Worm (Caenorhabditis elegans): ENCODE measurements around the gene cal-5.
A peak's percentile ranks its signal among the peaks of the same experiment; 100 is the strongest.

Gene cal-5

DNA sequence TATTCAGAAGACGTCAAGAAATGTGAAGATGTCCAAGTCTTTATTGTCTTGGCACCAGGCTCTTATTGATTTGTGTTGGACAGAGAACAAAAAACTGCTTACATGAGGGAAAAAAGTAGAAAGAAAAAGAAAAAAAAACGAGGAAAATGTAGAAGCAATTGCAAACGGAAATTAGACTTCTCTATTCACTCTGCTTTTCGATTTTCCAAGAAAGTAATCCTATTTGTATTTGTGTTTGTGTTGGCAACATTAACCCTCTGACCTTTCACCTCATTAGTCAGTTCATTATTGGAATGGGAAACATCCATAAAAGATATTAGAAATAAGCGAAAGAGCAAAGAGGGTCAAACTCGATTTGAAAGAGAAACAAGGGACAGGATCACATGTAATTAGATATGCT is 46.0 kb downstream of the cal-5 start (continued):
- TF ChIP-seq unc-62 (GFP tag; optimal IDR thresholded peaks at IDR 0.05) (no peak), nhr-12 (tag; optimal IDR thresholded peaks at IDR 0.05) (no peak), gmeb-1 (tag; optimal IDR thresholded peaks at IDR 0.05) (no peak), F13H6.1 (tag; optimal IDR thresholded peaks at IDR 0.05) (no peak), sma-3 (GFP tag; optimal IDR thresholded peaks at IDR 0.05) (no peak), nhr-23 (tag; optimal IDR thresholded peaks at IDR 0.05) (no peak), peb-1 (tag; optimal IDR thresholded peaks at IDR 0.05) (no peak), sem-4 (tag; optimal IDR thresholded peaks at IDR 0.05) (peak; percentile 54), lin-39 (tag; optimal IDR thresholded peaks at IDR 0.05) (no peak), mdl-1 (tag; optimal IDR thresholded peaks at IDR 0.05) (no peak), nhr-237 (tag; optimal IDR thresholded peaks at IDR 0.05) (no peak), ceh-82 (tag; optimal IDR thresholded peaks at IDR 0.05) (no peak), snpc-4 (tag; optimal IDR thresholded peaks at IDR 0.05) (no peak), unc-55 (GFP tag; optimal IDR thresholded peaks at IDR 0.05) (peak; percentile 73), fos-1 (tag; optimal IDR thresholded peaks at IDR 0.05) (no peak), aly-2 (tag; optimal IDR thresholded peaks at IDR 0.05) (no peak)

DNA sequence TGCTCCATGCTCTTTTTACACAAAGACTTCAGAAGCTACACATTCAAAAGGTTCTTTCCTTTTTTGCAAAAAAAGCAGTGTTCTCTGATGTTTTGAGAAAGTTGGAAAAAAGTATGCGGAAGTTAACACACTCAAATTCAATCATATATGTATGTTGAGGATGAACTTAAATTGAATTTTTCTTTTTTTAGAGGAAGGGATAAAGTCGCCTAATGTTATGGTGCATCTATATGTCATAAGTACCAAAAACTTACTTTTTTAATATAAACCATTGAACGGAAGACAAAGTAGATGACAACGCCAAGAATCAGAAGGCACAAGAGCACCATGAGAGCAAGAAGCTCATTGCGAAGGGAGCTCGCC is 49.2 kb downstream of the cal-5 start:
- TF ChIP-seq sem-4 (tag; optimal IDR thresholded peaks at IDR 0.05): no peak
- TF ChIP-seq peb-1 (tag; optimal IDR thresholded peaks at IDR 0.05): no peak
- no peak for TF ChIP-seq mdl-1 (tag; optimal IDR thresholded peaks at IDR 0.05)
- no peak for TF ChIP-seq nhr-12 (tag; optimal IDR thresholded peaks at IDR 0.05)
- TF ChIP-seq unc-62 (GFP tag; optimal IDR thresholded peaks at IDR 0.05): no peak
- TF ChIP-seq mab-5 (tag; optimal IDR thresholded peaks at IDR 0.05): no peak
- TF ChIP-seq snpc-4 (tag; optimal IDR thresholded peaks at IDR 0.05): no peak
- TF ChIP-seq ztf-1 (GFP tag; conservative IDR thresholded peaks at IDR 0.05): no peak
- no peak for TF ChIP-seq unc-39 (tag; optimal IDR thresholded peaks at IDR 0.05)
- TF ChIP-seq ceh-82 (tag; optimal IDR thresholded peaks at IDR 0.05): no peak
- TF ChIP-seq fos-1 (tag; optimal IDR thresholded peaks at IDR 0.05): no peak
- no peak for TF ChIP-seq zag-1 (tag; optimal IDR thresholded peaks at IDR 0.05)
- TF ChIP-seq nhr-237 (tag; optimal IDR thresholded peaks at IDR 0.05): no peak
- TF ChIP-seq dmd-4 (tag; optimal IDR thresholded peaks at IDR 0.05): no peak
- TF ChIP-seq F13H6.1 (tag; optimal IDR thresholded peaks at IDR 0.05): no peak
- TF ChIP-seq nhr-129 (tag; optimal IDR thresholded peaks at IDR 0.05): no peak

DNA sequence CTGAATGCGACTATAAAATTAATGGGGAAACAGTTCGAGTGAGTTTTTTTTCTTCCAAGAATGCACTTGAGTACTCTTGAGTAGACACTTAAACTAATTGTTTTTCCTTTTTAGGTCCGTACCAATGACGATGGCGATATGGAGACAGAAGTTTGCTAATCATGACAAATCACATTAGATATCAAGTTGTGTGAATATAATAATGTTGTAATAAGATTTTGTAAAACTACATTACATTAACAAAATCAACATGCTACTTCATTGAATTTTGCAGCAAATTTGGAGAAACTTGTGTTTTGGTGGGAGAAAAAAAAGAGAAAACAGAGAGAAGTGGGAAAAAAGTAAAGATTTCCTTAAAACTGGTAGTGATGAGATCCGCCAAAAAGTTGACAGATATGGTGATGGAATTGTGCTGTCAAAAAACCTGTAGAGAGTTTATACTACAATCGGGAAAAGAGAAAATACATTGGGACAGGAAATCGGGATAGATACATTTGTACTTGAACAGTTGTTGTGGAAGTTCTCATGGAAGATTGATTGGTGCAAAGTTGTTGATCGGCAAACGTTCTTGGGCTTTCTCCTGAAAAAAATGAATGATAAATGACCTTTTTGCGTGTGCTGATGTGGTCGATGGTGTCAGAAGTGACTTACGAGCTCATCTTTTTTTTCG is 49.7 kb downstream of the cal-5 start:
- no peak for TF ChIP-seq elt-1 (tag; optimal IDR thresholded peaks at IDR 0.05)
- TF ChIP-seq ceh-16 (tag; optimal IDR thresholded peaks at IDR 0.05): no peak
- TF ChIP-seq ZK546.5 (tag; optimal IDR thresholded peaks at IDR 0.05): no peak
- peak; percentile 50 for TF ChIP-seq sma-9 (GFP tag; optimal IDR thresholded peaks at IDR 0.05)
- TF ChIP-seq sma-9 (tag; optimal IDR thresholded peaks at IDR 0.05): no peak
- peak in 1 of 2 experiments; percentile 19 for TF ChIP-seq lsy-2 (tag; optimal IDR thresholded peaks at IDR 0.05)
- TF ChIP-seq egl-27 (tag; optimal IDR thresholded peaks at IDR 0.05): no peak

DNA sequence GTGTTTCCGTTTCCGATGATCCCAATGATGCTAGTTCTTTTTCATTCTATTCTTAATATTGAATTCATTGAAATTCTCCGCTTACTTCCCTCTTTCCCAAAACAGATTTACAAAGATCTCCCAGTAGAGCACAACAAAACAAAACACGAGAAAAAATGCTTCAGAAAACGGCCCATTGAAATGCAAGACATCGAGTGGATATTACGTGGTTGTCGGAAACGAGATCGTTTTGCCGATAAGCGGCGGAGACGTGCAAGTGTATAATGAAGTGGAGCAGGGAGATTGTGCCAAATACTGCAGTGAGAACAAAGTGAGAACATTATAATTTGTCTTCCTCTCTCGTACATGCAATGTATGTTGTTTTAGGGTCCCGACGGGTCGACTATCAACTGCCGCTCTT is 51.3 kb downstream of the cal-5 start:
- TF ChIP-seq fos-1 (tag; optimal IDR thresholded peaks at IDR 0.05) (no peak), unc-55 (GFP tag; optimal IDR thresholded peaks at IDR 0.05) (peak; percentile 38)
